Worm (Caenorhabditis elegans): Measurements from ENCODE around the gene rps-29.

- TF ChIP-seq nhr-237 (tag; optimal IDR thresholded peaks at IDR 0.05): no peak
- no peak for TF ChIP-seq tbx-2 (tag; optimal IDR thresholded peaks at IDR 0.05)
- TF ChIP-seq nhr-12 (tag; optimal IDR thresholded peaks at IDR 0.05): no peak
- no peak for TF ChIP-seq nhr-28 (tag; optimal IDR thresholded peaks at IDR 0.05)
- TF ChIP-seq ZK546.5 (tag; optimal IDR thresholded peaks at IDR 0.05): no peak
- no peak for TF ChIP-seq ceh-82 (tag; optimal IDR thresholded peaks at IDR 0.05)
Measured at ce11 chrIII:759675-760074, 34.4 kb upstream of the rps-29 start.
